Worm (Caenorhabditis elegans): Measurements from ENCODE around the gene old-1.

DNA sequence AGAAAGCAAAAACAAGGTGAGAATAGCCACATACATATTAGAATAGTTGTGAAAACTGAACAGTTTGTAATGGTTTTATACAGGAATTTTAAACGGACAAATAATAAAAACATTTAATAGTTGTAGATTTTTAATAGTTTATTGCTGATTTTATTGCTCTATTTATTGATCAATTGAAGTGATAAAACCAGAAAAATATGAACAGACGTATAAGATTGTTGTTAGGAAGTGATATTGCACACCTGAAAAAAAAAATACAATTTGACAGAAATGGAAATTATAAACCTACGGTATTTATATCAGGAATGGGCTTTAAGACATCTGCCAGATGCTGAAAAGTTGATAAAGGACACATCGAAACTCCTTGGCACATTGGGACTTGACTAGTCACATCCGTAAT lies 49.4 kb upstream of the old-1 start, which contains the start of gene C05C10.8:
- TF ChIP-seq W03F9.2 (tag; optimal IDR thresholded peaks at IDR 0.05), result no peak
- TF ChIP-seq dao-5 (tag; optimal IDR thresholded peaks at IDR 0.05), result no peak
- no peak for TF ChIP-seq him-1 (tag; optimal IDR thresholded peaks at IDR 0.05)

Data from whole organism, L4/young adult.